Worm (Caenorhabditis elegans) whole organism, young adult: ENCODE results near the gene F13H8.5.

Experiments used
- C17E4.6 ChIP-seq: fragments of 200-800 bp; sonication (Bioruptor generic); IDR thresholded peaks from 2 replicates; pipeline ENCODE4 v1.3.6; 2022; ENCODE audit warnings: missing genetic modification reagents, missing genetic modification characterization, missing compliant biosample characterization
- F37B4.10 ChIP-seq: fragments of 200-800 bp; sonication (Bioruptor generic); IDR thresholded peaks from 2 replicates; pipeline ENCODE4 v1.3.6; 2022; ENCODE audit warnings: missing genetic modification characterization, missing compliant biosample characterization
- F39B2.1 ChIP-seq: fragments of 200-800 bp; sonication (Bioruptor generic); IDR thresholded peaks from 2 replicates; pipeline ENCODE4 v1.3.6; 2022; ENCODE audit warnings: missing genetic modification reagents, missing genetic modification characterization, missing compliant biosample characterization
- F49E8.2 ChIP-seq: sonication (generic microtip); optimal IDR thresholded peaks from 3 replicates; lab custom pipeline; 2017; ENCODE audit warnings: missing genetic modification characterization, mild to moderate bottlenecking, missing compliant biosample characterization, antibody characterized with exemption, moderate library complexity; ENCODE audit not compliant: insufficient read depth
- F52B5.7 ChIP-seq: sonication (generic microtip); optimal IDR thresholded peaks from 2 replicates; lab custom pipeline; 2016; ENCODE audit warnings: mild to moderate bottlenecking, missing genetic modification characterization, missing compliant biosample characterization
- F55B11.4 ChIP-seq: sonication (generic microtip); optimal IDR thresholded peaks from 2 replicates; lab custom pipeline; 2016; ENCODE audit warnings: missing compliant biosample characterization, missing genetic modification characterization, borderline replicate concordance; ENCODE audit not compliant: insufficient read depth
- F57A8.1 ChIP-seq: fragments of 200-800 bp; sonication (Bioruptor generic); optimal IDR thresholded peaks from 2 replicates; lab custom pipeline; 2018; ENCODE audit warnings: mild to moderate bottlenecking, missing genetic modification characterization, moderate library complexity, missing compliant biosample characterization
- F57C9.4 ChIP-seq: sonication (generic microtip); optimal IDR thresholded peaks from 2 replicates; lab custom pipeline; 2017; ENCODE audit warnings: mild to moderate bottlenecking, missing genetic modification characterization, missing compliant biosample characterization
- K11D2.4 ChIP-seq: fragments of 200-800 bp; sonication (Bioruptor generic); IDR thresholded peaks from 2 replicates; pipeline ENCODE4 v1.3.6; 2022; ENCODE audit warnings: missing genetic modification reagents, missing genetic modification characterization, missing compliant biosample characterization
- Y53G8AR.9 ChIP-seq: fragments of 200-800 bp; sonication (Bioruptor generic); conservative IDR thresholded peaks from 2 replicates; pipeline ENCODE4 v1.3.6; 2022; ENCODE audit warnings: missing genetic modification reagents, missing genetic modification characterization, missing compliant biosample characterization
- Y67H2A.10 ChIP-seq: fragments of 200-800 bp; sonication (Bioruptor generic); conservative IDR thresholded peaks from 2 replicates; pipeline ENCODE4 v1.3.6; 2022; ENCODE audit warnings: missing genetic modification reagents, missing genetic modification characterization, missing compliant biosample characterization
- ZK185.1 ChIP-seq: sonication (generic microtip); optimal IDR thresholded peaks from 2 replicates; lab custom pipeline; 2016; ENCODE audit warnings: mild to moderate bottlenecking, missing genetic modification characterization, missing compliant biosample characterization; ENCODE audit not compliant: poor library complexity, severe bottlenecking
- ama-1 ChIP-seq, 3 experiments: fragments of 150-350 bp in 1 of 3; sonication (generic microtip) in 2 of 3; optimal IDR thresholded peaks; 2 replicates each; lab custom pipeline; 2014 to 2018; ENCODE audit warnings: missing biosample characterization in 2 of 3, missing genetic modification characterization in 2 of 3, missing genetic modification reagents in 2 of 3
- attf-5 ChIP-seq: fragments of 200-800 bp; sonication (Bioruptor generic); optimal IDR thresholded peaks from 2 replicates; lab custom pipeline; 2018; ENCODE audit warnings: mild to moderate bottlenecking, missing genetic modification characterization, missing compliant biosample characterization
- attf-6 ChIP-seq: fragments of 200-800 bp; sonication (Bioruptor generic); IDR thresholded peaks from 2 replicates; pipeline ENCODE4 v1.3.6; 2022; ENCODE audit warnings: missing genetic modification reagents, missing genetic modification characterization, missing compliant biosample characterization
- bed-1 ChIP-seq: fragments of 200-800 bp; sonication (Bioruptor generic); IDR thresholded peaks from 2 replicates; pipeline ENCODE4 v1.3.6; 2022; ENCODE audit warnings: missing genetic modification reagents, missing genetic modification characterization, missing compliant biosample characterization
- ceh-100 ChIP-seq: fragments of 200-800 bp; sonication (Bioruptor generic); IDR thresholded peaks from 2 replicates; pipeline ENCODE4 v1.3.6; 2022; ENCODE audit warnings: missing genetic modification reagents, missing genetic modification characterization, missing compliant biosample characterization
- dox-1 ChIP-seq: fragments of 200-800 bp; sonication (Bioruptor generic); IDR thresholded peaks from 2 replicates; pipeline ENCODE4 v1.3.6; 2022; ENCODE audit warnings: missing genetic modification reagents, missing genetic modification characterization, missing compliant biosample characterization
- dpff-1 ChIP-seq: sonication (generic microtip); optimal IDR thresholded peaks from 2 replicates; lab custom pipeline; 2017; ENCODE audit warnings: mild to moderate bottlenecking, missing genetic modification characterization, missing compliant biosample characterization
- dpl-1 ChIP-seq: fragments of 150-350 bp; optimal IDR thresholded peaks from 2 replicates; lab custom pipeline; 2014; ENCODE audit warnings: missing biosample characterization, missing genetic modification reagents, missing genetic modification characterization
- fkh-3 ChIP-seq: sonication (generic microtip); optimal IDR thresholded peaks from 2 replicates; lab custom pipeline; 2016; ENCODE audit warnings: mild to moderate bottlenecking, missing genetic modification characterization, missing compliant biosample characterization
- gei-17 ChIP-seq: fragments of 200-800 bp; sonication (Bioruptor generic); optimal IDR thresholded peaks from 2 replicates; lab custom pipeline; 2018; ENCODE audit warnings: mild to moderate bottlenecking, missing genetic modification characterization, missing compliant biosample characterization
- hlh-12 ChIP-seq: sonication (generic microtip); optimal IDR thresholded peaks from 2 replicates; lab custom pipeline; 2016; ENCODE audit warnings: missing genetic modification characterization, missing compliant biosample characterization
- hrde-1 ChIP-seq: sonication (generic microtip); optimal IDR thresholded peaks from 2 replicates; lab custom pipeline; 2016; ENCODE audit warnings: missing genetic modification characterization, mild to moderate bottlenecking, missing compliant biosample characterization, moderate library complexity, missing genotype, missing genetic modification reagents, borderline replicate concordance
- let-607 ChIP-seq, 2 experiments: fragments of 200-800 bp in 1 of 2; sonication (Bioruptor generic) in 1 of 2; sonication (generic microtip) in 1 of 2; optimal IDR thresholded peaks; 2 replicates each; lab custom pipeline; 2016 to 2018; ENCODE audit warnings: mild to moderate bottlenecking in 2 of 2, missing compliant biosample characterization in 2 of 2, missing genetic modification characterization in 2 of 2, moderate library complexity in 2 of 2, missing genotype in 1 of 2
- lin-54 ChIP-seq: fragments of 200-800 bp; sonication (Bioruptor generic); optimal IDR thresholded peaks from 2 replicates; lab custom pipeline; 2018; ENCODE audit warnings: mild to moderate bottlenecking, missing genetic modification characterization, missing compliant biosample characterization
- madf-8 ChIP-seq: fragments of 200-800 bp; sonication (Bioruptor generic); conservative IDR thresholded peaks from 2 replicates; pipeline ENCODE4 v1.3.6; 2022; ENCODE audit warnings: missing genetic modification reagents, missing genetic modification characterization, missing compliant biosample characterization
- mes-4 ChIP-seq: sonication (generic microtip); optimal IDR thresholded peaks from 2 replicates; lab custom pipeline; 2016; ENCODE audit warnings: missing genotype, missing genetic modification characterization, missing compliant biosample characterization
- mxl-1 ChIP-seq: sonication (generic microtip); optimal IDR thresholded peaks from 2 replicates; lab custom pipeline; 2016; ENCODE audit warnings: missing genetic modification characterization, missing compliant biosample characterization
- nhr-179 ChIP-seq: sonication (generic microtip); optimal IDR thresholded peaks from 2 replicates; lab custom pipeline; 2016; ENCODE audit warnings: mild to moderate bottlenecking, missing genetic modification characterization, missing compliant biosample characterization
- rcor-1 ChIP-seq: fragments of 200-800 bp; sonication (Bioruptor generic); IDR thresholded peaks from 2 replicates; pipeline ENCODE4 v1.3.6; 2022; ENCODE audit warnings: missing genetic modification reagents, missing genetic modification characterization, missing compliant biosample characterization
- snpc-1.1 ChIP-seq: sonication (generic microtip); optimal IDR thresholded peaks from 2 replicates; lab custom pipeline; 2017; ENCODE audit warnings: missing genetic modification characterization, mild to moderate bottlenecking, missing compliant biosample characterization, antibody characterized with exemption, moderate library complexity, missing genotype, missing genetic modification reagents; ENCODE audit not compliant: insufficient read depth
- snpc-1.3 ChIP-seq: sonication (generic microtip); optimal IDR thresholded peaks from 2 replicates; lab custom pipeline; 2017; ENCODE audit warnings: missing genetic modification characterization, mild to moderate bottlenecking, missing compliant biosample characterization, antibody characterized with exemption, moderate library complexity, missing genotype, missing genetic modification reagents; ENCODE audit not compliant: insufficient read depth
- snpc-3.4 ChIP-seq: sonication (generic microtip); optimal IDR thresholded peaks from 2 replicates; lab custom pipeline; 2017; ENCODE audit warnings: missing genetic modification characterization, mild to moderate bottlenecking, missing compliant biosample characterization, antibody characterized with exemption, moderate library complexity, missing genotype, missing genetic modification reagents
- somi-1 ChIP-seq: fragments of 200-800 bp; sonication (Bioruptor generic); optimal IDR thresholded peaks from 2 replicates; lab custom pipeline; 2018; ENCODE audit warnings: mild to moderate bottlenecking, missing genetic modification characterization, missing compliant biosample characterization
- tbp1 ChIP-seq: fragments of 200-800 bp; sonication (Bioruptor generic); optimal IDR thresholded peaks from 2 replicates; lab custom pipeline; 2018; ENCODE audit warnings: mild to moderate bottlenecking, missing genetic modification characterization, missing compliant biosample characterization
- tbx-9 ChIP-seq: sonication (generic microtip); optimal IDR thresholded peaks from 2 replicates; lab custom pipeline; 2016; ENCODE audit warnings: borderline replicate concordance, missing genetic modification characterization, inconsistent platforms, missing compliant biosample characterization
- zim-3 ChIP-seq: sonication (generic microtip); optimal IDR thresholded peaks from 2 replicates; lab custom pipeline; 2017; ENCODE audit warnings: mild to moderate bottlenecking, missing genetic modification characterization, moderate library complexity, missing compliant biosample characterization
- ztf-22 ChIP-seq: fragments of 200-800 bp; sonication (Bioruptor generic); optimal IDR thresholded peaks from 2 replicates; lab custom pipeline; 2018; ENCODE audit warnings: mild to moderate bottlenecking, missing genetic modification characterization, moderate library complexity, missing compliant biosample characterization
- ztf-28 ChIP-seq: fragments of 200-800 bp; sonication (Bioruptor generic); IDR thresholded peaks from 2 replicates; pipeline ENCODE4 v1.3.6; 2022; ENCODE audit warnings: missing genetic modification reagents, missing genetic modification characterization, missing compliant biosample characterization

F13H8.5 gene

DNA sequence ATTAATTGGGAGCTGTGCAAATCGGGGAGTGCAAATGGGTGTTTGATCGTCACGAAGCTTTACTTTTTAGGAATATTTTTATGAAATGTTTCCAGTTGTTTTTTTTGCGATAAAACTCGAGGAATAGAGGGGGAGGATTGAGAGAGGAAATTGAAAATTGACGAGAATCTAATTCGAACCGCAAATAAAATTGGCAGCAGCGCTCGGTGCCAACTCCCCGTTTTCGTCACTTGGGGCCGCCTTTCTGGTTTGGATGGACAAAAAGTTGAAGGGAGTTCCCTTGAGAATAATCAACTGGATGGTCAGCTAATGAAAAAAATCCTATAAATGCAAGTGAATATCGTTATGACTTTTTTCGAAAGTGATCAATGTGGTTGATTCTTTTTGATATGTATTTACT, 25.8 kb downstream of the F13H8.5 start:
- no peak for TF ChIP-seq Y67H2A.10 (GFP tag; lab: Robert Waterston, UW)
- no peak for TF ChIP-seq F57C9.4
- TF ChIP-seq K11D2.4 (GFP tag; lab: Robert Waterston, UW): no peak
- TF ChIP-seq F49E8.2 (tag; lab: Kevin White, UChicago): no peak
- no peak for TF ChIP-seq attf-6 (GFP tag; lab: Robert Waterston, UW)
- TF ChIP-seq ceh-100: no peak
- TF ChIP-seq hlh-12 (tag; lab: Kevin White, UChicago): no peak
- no peak for TF ChIP-seq ztf-28 (GFP tag; lab: Robert Waterston, UW)
- TF ChIP-seq F52B5.7 (tag; lab: Kevin White, UChicago): no peak
- no peak for TF ChIP-seq ama-1 (optimal IDR thresholded peaks at IDR 0.05; lab: Kevin White, UChicago)
- no peak for TF ChIP-seq ama-1 (GFP tag; optimal IDR thresholded peaks at IDR 0.05; lab: Kevin White, UChicago)
- no peak for TF ChIP-seq F57A8.1 (GFP tag; lab: Kevin White, UChicago)
- TF ChIP-seq somi-1 (GFP tag; lab: Kevin White, UChicago): no peak

DNA sequence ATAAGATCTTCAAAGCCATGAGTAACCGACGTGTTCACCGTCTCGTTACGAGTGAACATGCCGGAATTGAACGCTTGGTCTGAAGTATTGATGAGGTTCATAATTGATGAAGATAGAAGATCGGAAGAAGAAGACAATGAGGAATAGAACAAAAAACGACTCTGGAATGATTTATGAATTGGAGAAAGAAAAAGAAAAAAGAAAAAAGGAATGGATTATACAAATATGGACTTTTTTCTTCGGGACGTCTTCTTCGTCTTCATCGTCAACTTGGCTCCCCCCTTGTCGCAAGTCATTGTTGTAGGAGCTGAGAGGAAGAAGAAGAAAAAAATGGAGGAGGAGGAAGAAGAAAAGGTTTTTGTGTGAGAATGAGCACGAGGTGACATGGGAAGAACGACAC, 28.9 kb downstream of the F13H8.5 start, which contains the start of gene srsy-2:
Gene srsy-2 (minus strand): TSS at position 101 of the 400 bp plus-strand sequence.
- TF ChIP-seq mxl-1 (tag; lab: Kevin White, UChicago): no peak
- TF ChIP-seq tbx-9: no peak
- no peak for TF ChIP-seq bed-1 (GFP tag; lab: Robert Waterston, UW)
- no peak for TF ChIP-seq attf-5
- TF ChIP-seq ztf-22 (GFP tag; lab: Kevin White, UChicago): no peak
- TF ChIP-seq dox-1 (GFP tag; lab: Robert Waterston, UW): no peak
- TF ChIP-seq madf-8 (GFP tag; lab: Robert Waterston, UW): no peak
- TF ChIP-seq snpc-1.1 (tag; lab: Kevin White, UChicago): no peak
- TF ChIP-seq zim-3 (tag; lab: Kevin White, UChicago): no peak
- TF ChIP-seq ztf-28 (GFP tag; lab: Robert Waterston, UW): no peak
- no peak for TF ChIP-seq gei-17
- TF ChIP-seq hlh-12 (tag; lab: Kevin White, UChicago): no peak
- no peak for TF ChIP-seq fkh-3 (tag; lab: Kevin White, UChicago)

DNA sequence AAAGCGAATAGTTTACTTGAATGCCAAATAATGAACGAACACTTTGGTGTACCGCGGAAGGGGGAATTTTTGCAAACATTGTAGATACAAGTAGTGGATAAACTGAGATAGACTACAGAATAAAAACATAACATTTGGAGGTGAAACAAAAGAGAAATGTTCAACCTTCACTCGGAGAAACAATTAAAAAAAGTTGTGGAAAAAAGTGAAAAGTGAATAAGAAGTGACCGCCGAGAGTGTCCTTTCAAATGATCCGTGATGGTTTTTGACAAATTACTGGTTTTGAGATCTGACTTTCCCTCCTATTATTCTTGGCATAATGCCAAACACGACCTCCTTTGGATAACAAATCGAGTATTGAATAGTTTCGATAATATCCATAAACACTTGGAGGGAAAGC, 32.2 kb downstream of the F13H8.5 start:
- TF ChIP-seq dpl-1 (no peak), F39B2.1 (GFP tag; lab: Robert Waterston, UW) (no peak)

DNA sequence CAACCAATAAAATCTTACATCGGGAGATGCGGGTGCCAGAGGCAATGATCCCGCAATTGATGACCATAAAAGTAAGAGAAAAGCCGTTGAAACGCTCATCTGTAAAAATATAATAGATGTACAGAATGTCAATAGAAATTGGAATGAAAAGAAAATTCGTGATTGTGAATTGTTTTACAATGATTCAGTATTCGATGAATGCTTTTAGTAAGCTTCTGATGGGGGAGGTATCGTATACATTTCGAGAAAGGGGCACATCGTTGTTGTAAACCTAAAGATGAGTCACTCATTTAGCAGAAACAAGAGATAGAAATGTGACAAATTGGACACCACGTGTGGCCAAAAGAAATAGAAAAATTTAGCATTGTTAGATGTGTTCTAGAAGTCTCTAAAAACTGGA, 33.4 kb downstream of the F13H8.5 start, which contains the start of gene C30B5.6:
Gene C30B5.6 (minus strand): TSS at position 101 of the 400 bp plus-strand sequence.
- TF ChIP-seq Y67H2A.10 (GFP tag; lab: Robert Waterston, UW): no peak
- TF ChIP-seq nhr-179: no peak
- TF ChIP-seq mes-4: no peak
- no peak for TF ChIP-seq C17E4.6
- no peak for TF ChIP-seq Y53G8AR.9 (GFP tag; lab: Robert Waterston, UW)
- TF ChIP-seq lin-54 (GFP tag; lab: Kevin White, UChicago): no peak
- no peak for TF ChIP-seq ztf-22 (GFP tag; lab: Kevin White, UChicago)
- TF ChIP-seq dpff-1 (tag; lab: Kevin White, UChicago): no peak
- TF ChIP-seq rcor-1 (GFP tag; lab: Robert Waterston, UW): no peak
- TF ChIP-seq ztf-28 (GFP tag; lab: Robert Waterston, UW): no peak
- no peak for TF ChIP-seq ZK185.1
- TF ChIP-seq snpc-3.4: no peak
- TF ChIP-seq tbp1 (GFP tag; lab: Kevin White, UChicago): no peak
- TF ChIP-seq let-607 (tag; optimal IDR thresholded peaks at IDR 0.05; lab: Kevin White, UChicago): no peak
- no peak for TF ChIP-seq F37B4.10 (GFP tag; lab: Robert Waterston, UW)
- no peak for TF ChIP-seq F55B11.4
- no peak for TF ChIP-seq snpc-1.3 (tag; lab: Kevin White, UChicago)
- TF ChIP-seq hrde-1 (tag; lab: Kevin White, UChicago): no peak
